Fruit fly (Drosophila melanogaster) S2 (cell line): ENCODE results near the gene Yod1.

Experiments
- CG8478 ChIP-seq: fragments of >200 bp; optimal IDR thresholded peaks from 2 replicates; lab custom pipeline; 2018
- CTCF ChIP-seq, 2 experiments: fragments of >200 bp; optimal IDR thresholded peaks; 2 replicates each; lab custom pipeline; 2018

- TF ChIP-seq CG8478 (lab: Kevin White, UChicago) (no peak), CTCF (optimal IDR thresholded peaks at IDR 0.05; lab: Kevin White, UChicago) (no peak)
These were observed at the start of gene Yod1 for dm6 chr3L:5133704-5134430.
